Fruit fly (Drosophila melanogaster) whole organism, embryonic: ENCODE results near the gene Sfp26Ad.

Source experiments
- Antp ChIP-seq: fragments of 200-800 bp; sonication (Bioruptor generic); optimal IDR thresholded peaks from 3 replicates; lab custom pipeline; 2016; ENCODE audit warnings: missing biosample characterization, missing genetic modification characterization
- B-H1 ChIP-seq: fragments of 200-800 bp; sonication (Bioruptor generic); IDR thresholded peaks from 3 replicates; pipeline ENCODE4 v1.3.6; 2022; ENCODE audit warnings: missing biosample characterization, missing genetic modification characterization
- BEAF-32 ChIP-seq: fragments of 200-800 bp; sonication (Bioruptor generic); optimal IDR thresholded peaks from 3 replicates; lab custom pipeline; 2017; ENCODE audit warnings: missing biosample characterization, missing genetic modification characterization, mild to moderate bottlenecking, moderate library complexity, missing genetic modification reagents
- Bdp1 ChIP-seq: fragments of 200-800 bp; sonication (Bioruptor generic); optimal IDR thresholded peaks from 3 replicates; lab custom pipeline; 2016; ENCODE audit warnings: missing biosample characterization, missing genetic modification characterization
- Blimp-1 ChIP-seq: fragments of 200-800 bp; sonication (Bioruptor generic); optimal IDR thresholded peaks from 3 replicates; lab custom pipeline; 2018; ENCODE audit warnings: missing biosample characterization, missing genetic modification characterization, mild to moderate bottlenecking, moderate library complexity, missing genetic modification reagents
- CG11085 ChIP-seq: fragments of 200-800 bp; sonication (Bioruptor generic); IDR thresholded peaks from 2 replicates; pipeline ENCODE4 v1.3.6; 2022; ENCODE audit warnings: missing biosample characterization, missing genetic modification characterization
- CG11247 ChIP-seq: fragments of 200-800 bp; sonication (Bioruptor generic); IDR thresholded peaks from 2 replicates; pipeline ENCODE4 v1.3.6; 2022; ENCODE audit warnings: missing biosample characterization, missing genetic modification characterization
- CG18262 ChIP-seq: fragments of 200-800 bp; optimal IDR thresholded peaks from 3 replicates; lab custom pipeline; 2019; ENCODE audit warnings: missing biosample characterization, mild to moderate bottlenecking, missing genetic modification characterization, moderate library complexity
- CG3163 ChIP-seq: fragments of 200-800 bp; sonication (Bioruptor generic); optimal IDR thresholded peaks from 3 replicates; lab custom pipeline; 2016; ENCODE audit warnings: missing biosample characterization, missing genetic modification characterization
- CG3281 ChIP-seq: fragments of 200-800 bp; sonication (Bioruptor generic); optimal IDR thresholded peaks from 3 replicates; lab custom pipeline; 2017; ENCODE audit warnings: missing biosample characterization, mild to moderate bottlenecking, missing genetic modification characterization
- CG34224 ChIP-seq: fragments of 200-800 bp; sonication (Bioruptor generic); IDR thresholded peaks from 3 replicates; pipeline ENCODE4 v1.3.6; 2022; ENCODE audit warnings: missing biosample characterization, missing genetic modification characterization; ENCODE audit not compliant: partially characterized antibody
- CG3726 ChIP-seq: fragments of 200-800 bp; sonication (Bioruptor generic); IDR thresholded peaks from 3 replicates; pipeline ENCODE4, ENCODE4 v1.3.6; 2022; ENCODE audit warnings: missing biosample characterization, missing genetic modification characterization
- CG42726 ChIP-seq: fragments of 200-800 bp; sonication (Bioruptor generic); IDR thresholded peaks from 2 replicates; pipeline ENCODE4 v1.3.6; 2022; ENCODE audit warnings: missing biosample characterization, missing genetic modification characterization; ENCODE audit not compliant: partially characterized antibody
- CG43689 ChIP-seq: fragments of 200-800 bp; sonication (Bioruptor generic); IDR thresholded peaks from 2 replicates; pipeline ENCODE4 v1.3.6; 2022; ENCODE audit warnings: missing biosample characterization, missing genetic modification characterization
- CG6272 ChIP-seq: fragments of 200-800 bp; sonication (Bioruptor generic); IDR thresholded peaks from 2 replicates; pipeline ENCODE4 v1.3.6; 2022; ENCODE audit warnings: missing biosample characterization, missing genetic modification characterization
- CG7357 ChIP-seq: fragments of 200-800 bp; sonication (Bioruptor generic); IDR thresholded peaks from 3 replicates; pipeline ENCODE4 v1.3.6; 2022; ENCODE audit warnings: missing biosample characterization, missing genetic modification characterization
- CG7372 ChIP-seq: fragments of 200-800 bp; sonication (Bioruptor generic); IDR thresholded peaks from 2 replicates; pipeline ENCODE4 v1.3.6; 2022; ENCODE audit warnings: missing biosample characterization, missing genetic modification characterization
- CG7786 ChIP-seq: fragments of 200-800 bp; sonication (Bioruptor generic); optimal IDR thresholded peaks from 2 replicates; lab custom pipeline; 2016; ENCODE audit warnings: missing biosample characterization, missing genetic modification characterization
- CG8388 ChIP-seq: fragments of 200-800 bp; sonication (Bioruptor generic); optimal IDR thresholded peaks from 2 replicates; lab custom pipeline; 2019; ENCODE audit warnings: missing biosample characterization, mild to moderate bottlenecking, missing genetic modification characterization, moderate library complexity
- CG8765 ChIP-seq: fragments of 200-800 bp; sonication (Bioruptor generic); IDR thresholded peaks from 2 replicates; pipeline ENCODE4 v1.3.6; 2022; ENCODE audit warnings: missing biosample characterization, missing genetic modification characterization
- CG8924 ChIP-seq: fragments of 200-800 bp; optimal IDR thresholded peaks from 3 replicates; lab custom pipeline; 2019; ENCODE audit warnings: missing biosample characterization, mild to moderate bottlenecking, missing genetic modification characterization, moderate library complexity
- CG9609 ChIP-seq: fragments of 200-800 bp; sonication (Bioruptor generic); optimal IDR thresholded peaks from 3 replicates; lab custom pipeline; 2016; ENCODE audit warnings: missing biosample characterization, missing genetic modification characterization
- CTCF ChIP-seq: fragments of 200-800 bp; sonication (Bioruptor generic); optimal IDR thresholded peaks from 2 replicates; lab custom pipeline; 2017; ENCODE audit warnings: missing biosample characterization, mild to moderate bottlenecking, missing genetic modification characterization, moderate library complexity
- HLH4C ChIP-seq: fragments of 200-800 bp; sonication (Bioruptor generic); IDR thresholded peaks from 3 replicates; pipeline ENCODE4 v1.3.6; 2022; ENCODE audit warnings: missing biosample characterization, missing genetic modification characterization; ENCODE audit not compliant: partially characterized antibody
- Kr ChIP-seq: fragments of 200-800 bp; sonication (Bioruptor generic); optimal IDR thresholded peaks from 2 replicates; lab custom pipeline; 2017; ENCODE audit warnings: missing biosample characterization, mild to moderate bottlenecking, missing genetic modification characterization
- Mrtf ChIP-seq: fragments of 200-800 bp; sonication (Bioruptor generic); IDR thresholded peaks from 3 replicates; pipeline ENCODE4 v1.3.6; 2022; ENCODE audit warnings: missing biosample characterization, missing genetic modification characterization
- Nf-YC ChIP-seq: fragments of 200-800 bp; optimal IDR thresholded peaks from 3 replicates; lab custom pipeline; 2019; ENCODE audit warnings: missing biosample characterization, mild to moderate bottlenecking, missing genetic modification characterization, moderate library complexity
- PHDP ChIP-seq: fragments of 200-800 bp; sonication (Bioruptor generic); optimal IDR thresholded peaks from 3 replicates; lab custom pipeline; 2018; ENCODE audit warnings: missing biosample characterization, mild to moderate bottlenecking, missing genetic modification characterization, moderate library complexity
- Rfx ChIP-seq: fragments of 200-800 bp; sonication (Bioruptor generic); IDR thresholded peaks from 2 replicates; pipeline ENCODE4 v1.3.6; 2022; ENCODE audit warnings: missing biosample characterization, missing genetic modification characterization
- ab ChIP-seq: fragments of 200-800 bp; sonication (Bioruptor generic); optimal IDR thresholded peaks from 2 replicates; lab custom pipeline; 2016; ENCODE audit warnings: missing biosample characterization, missing genetic modification characterization
- abd-A ChIP-seq: fragments of 200-800 bp; sonication (Bioruptor generic); optimal IDR thresholded peaks from 3 replicates; lab custom pipeline; 2019; ENCODE audit warnings: missing biosample characterization, mild to moderate bottlenecking, missing genetic modification characterization, moderate library complexity
- al ChIP-seq: fragments of 200-800 bp; sonication (Bioruptor generic); IDR thresholded peaks from 2 replicates; pipeline ENCODE4 v1.3.6; 2022; ENCODE audit warnings: missing biosample characterization, missing genetic modification characterization
- ap ChIP-seq: fragments of 200-800 bp; sonication (Bioruptor generic); IDR thresholded peaks from 2 replicates; pipeline ENCODE4 v1.3.6; 2022; ENCODE audit warnings: missing biosample characterization, missing genetic modification characterization
- chn ChIP-seq: fragments of 200-800 bp; sonication (Bioruptor generic); optimal IDR thresholded peaks from 2 replicates; lab custom pipeline; 2016; ENCODE audit warnings: missing biosample characterization, missing genetic modification characterization
- dan ChIP-seq: fragments of 200-800 bp; sonication (Bioruptor generic); IDR thresholded peaks from 2 replicates; pipeline ENCODE4 v1.3.6; 2022; ENCODE audit warnings: missing biosample characterization, missing genetic modification characterization
- fru ChIP-seq: fragments of >200 bp; optimal IDR thresholded peaks from 2 replicates; lab custom pipeline; 2017
- kah ChIP-seq: fragments of 200-800 bp; sonication (Bioruptor generic); optimal IDR thresholded peaks from 2 replicates; lab custom pipeline; 2018; ENCODE audit warnings: missing biosample characterization, mild to moderate bottlenecking, missing genetic modification characterization
- knrl ChIP-seq: fragments of 200-800 bp; sonication (Bioruptor generic); IDR thresholded peaks from 3 replicates; pipeline ENCODE4 v1.3.6; 2022; ENCODE audit warnings: missing biosample characterization, missing genetic modification characterization; ENCODE audit not compliant: partially characterized antibody
- nmo ChIP-seq: fragments of 200-800 bp; sonication (Bioruptor generic); optimal IDR thresholded peaks from 2 replicates; lab custom pipeline; 2018; ENCODE audit warnings: missing biosample characterization, mild to moderate bottlenecking, missing genetic modification characterization, moderate library complexity
- odd ChIP-seq: fragments of 200-800 bp; sonication (Bioruptor generic); optimal IDR thresholded peaks from 2 replicates; lab custom pipeline; 2017; ENCODE audit warnings: missing biosample characterization, mild to moderate bottlenecking, missing genetic modification characterization
- org-1 ChIP-seq: fragments of 200-800 bp; sonication (Bioruptor generic); optimal IDR thresholded peaks from 2 replicates; lab custom pipeline; 2017; ENCODE audit warnings: missing biosample characterization, missing genetic modification characterization
- otp ChIP-seq: fragments of 200-800 bp; sonication (Bioruptor generic); IDR thresholded peaks from 3 replicates; pipeline ENCODE4, ENCODE4 v1.3.6; 2022; ENCODE audit warnings: missing biosample characterization, missing genetic modification characterization
- pan ChIP-seq, 4 experiments: fragments of >200 bp in 3 of 4; fragments of 200-800 bp in 1 of 4; sonication (Bioruptor generic) in 1 of 4; optimal IDR thresholded peaks in 3 of 4; IDR thresholded peaks in 1 of 4; 2 replicates each; pipeline versions ENCODE4 v1.3.6 to Lab custom; 2017 to 2022; ENCODE audit warnings: missing biosample characterization in 2 of 4, missing genetic modification characterization in 2 of 4, mixed read lengths in 1 of 4
- ssp ChIP-seq: fragments of 200-800 bp; sonication (Bioruptor generic); IDR thresholded peaks from 2 replicates; pipeline ENCODE4 v1.3.6; 2022; ENCODE audit warnings: missing biosample characterization, missing genetic modification characterization
- tin ChIP-seq: fragments of 200-800 bp; sonication (Bioruptor generic); optimal IDR thresholded peaks from 3 replicates; lab custom pipeline; 2016; ENCODE audit warnings: missing biosample characterization, missing genetic modification characterization
- trh ChIP-seq: fragments of 200-800 bp; sonication (Bioruptor generic); optimal IDR thresholded peaks from 2 replicates; lab custom pipeline; 2016; ENCODE audit warnings: missing biosample characterization, missing genetic modification characterization
- tup ChIP-seq: fragments of 200-800 bp; sonication (Bioruptor generic); optimal IDR thresholded peaks from 2 replicates; lab custom pipeline; 2016; ENCODE audit warnings: missing biosample characterization, mild to moderate bottlenecking, missing genetic modification characterization, moderate library complexity
- vvl ChIP-seq: fragments of 200-800 bp; sonication (Bioruptor generic); IDR thresholded peaks from 2 replicates; pipeline ENCODE4 v1.3.6; 2022; ENCODE audit warnings: missing biosample characterization, missing genetic modification characterization
- wdn ChIP-seq: fragments of 200-800 bp; sonication (Bioruptor generic); IDR thresholded peaks from 2 replicates; pipeline ENCODE4 v1.3.6; 2022; ENCODE audit warnings: missing biosample characterization, missing genetic modification characterization

The Sfp26Ad gene

dm6 chr2L:5943229-5944078 is at the start of gene Sfp26Ad, which contains the start of gene Gpdh1 (continued):
- no peak for TF ChIP-seq otp (GFP tag; lab: Robert Waterston, UW)
- peak; percentile 75 for TF ChIP-seq CG8924 (tag; lab: Kevin White, UChicago)
- peak; percentile 65 for TF ChIP-seq trh
- no peak for TF ChIP-seq fru (lab: Kevin White, UChicago)
- TF ChIP-seq HLH4C (GFP tag; lab: Robert Waterston, UW): peak; percentile 44; the same call in 2 of the 3 replicates
- TF ChIP-seq CG34224 (GFP tag; lab: Robert Waterston, UW): peak; percentile 22; the same call in 1 of the 3 replicates
- TF ChIP-seq CTCF (GFP tag; lab: Kevin White, UChicago): no peak
- peak; percentile 64 for TF ChIP-seq CG9609 (GFP tag; lab: Kevin White, UChicago)
- 0 out of 2 replicates have a peak, but pooled peaks have one; percentile 50 for TF ChIP-seq CG7372 (GFP tag; lab: Robert Waterston, UW)
- TF ChIP-seq CG8388 (GFP tag; lab: Kevin White, UChicago): peak; percentile 66
- no peak for TF ChIP-seq abd-A (tag; lab: Kevin White, UChicago)
- TF ChIP-seq CG6272 (GFP tag; lab: Robert Waterston, UW): no peak; the same call in 1 of the 2 replicates
- TF ChIP-seq CG7357 (GFP tag; lab: Robert Waterston, UW): no peak
- peak; percentile 50; the same call in 1 of the 3 replicates for TF ChIP-seq knrl (GFP tag; lab: Robert Waterston, UW)
- 0 out of 3 replicates have a peak, but pooled peaks have one; percentile 4 for TF ChIP-seq CG3726 (GFP tag; lab: Robert Waterston, UW)
- peak; percentile 86 for TF ChIP-seq tin (GFP tag; lab: Kevin White, UChicago)
- TF ChIP-seq CG18262 (tag; lab: Kevin White, UChicago): peak; percentile 63
- peak; percentile 67 for TF ChIP-seq Bdp1 (GFP tag; lab: Kevin White, UChicago)
- peak; percentile 1 for TF ChIP-seq kah
- TF ChIP-seq org-1 (GFP tag; lab: Kevin White, UChicago): no peak
- TF ChIP-seq chn (GFP tag; lab: Kevin White, UChicago): peak; percentile 74
- TF ChIP-seq BEAF-32: peak; percentile 66
- TF ChIP-seq pan (optimal IDR thresholded peaks at IDR 0.05; lab: Kevin White, UChicago): no peak
- TF ChIP-seq pan (GFP tag; optimal IDR thresholded peaks at IDR 0.05 in 1 of 2, IDR thresholded peaks at IDR 0.05 in 1 of 2): peak in 1 of 2 experiments; percentile 63
- TF ChIP-seq CG3163 (GFP tag; lab: Kevin White, UChicago): peak; percentile 80
- TF ChIP-seq dan: no peak
- peak; percentile 60 for TF ChIP-seq CG3281
- TF ChIP-seq vvl (GFP tag; lab: Robert Waterston, UW): peak; percentile 80
- TF ChIP-seq CG8765 (GFP tag; lab: Robert Waterston, UW): no peak
- peak; percentile 54 for TF ChIP-seq ssp (GFP tag; lab: Robert Waterston, UW)
- peak; percentile 77 for TF ChIP-seq CG7786 (GFP tag; lab: Kevin White, UChicago)
- TF ChIP-seq Antp (GFP tag; lab: Kevin White, UChicago): peak; percentile 80
- no peak for TF ChIP-seq B-H1 (GFP tag; lab: Robert Waterston, UW)
- TF ChIP-seq odd: no peak
- TF ChIP-seq CG11085 (GFP tag; lab: Robert Waterston, UW): peak; percentile 56; the same call in 1 of the 2 replicates
- peak; percentile 71 for TF ChIP-seq Nf-YC (tag; lab: Kevin White, UChicago)
- TF ChIP-seq PHDP (tag; lab: Kevin White, UChicago): peak; percentile 73
- no peak for TF ChIP-seq ap (GFP tag; lab: Robert Waterston, UW)
- peak; percentile 64 for TF ChIP-seq nmo (GFP tag; lab: Kevin White, UChicago)
- no peak for TF ChIP-seq CG43689 (GFP tag; lab: Robert Waterston, UW)
- TF ChIP-seq CG42726 (GFP tag; lab: Robert Waterston, UW): 0 out of 2 replicates have a peak, but pooled peaks have one; percentile 17
- TF ChIP-seq Kr (GFP tag; lab: Kevin White, UChicago): no peak
- peak; percentile 26 for TF ChIP-seq ab
- TF ChIP-seq Blimp-1 (GFP tag; lab: Kevin White, UChicago): peak; percentile 65
- TF ChIP-seq al (GFP tag; lab: Robert Waterston, UW): peak; percentile 48; the same call in 1 of the 2 replicates
- peak; percentile 84 for TF ChIP-seq Rfx (GFP tag; lab: Robert Waterston, UW)
- no peak for TF ChIP-seq wdn (GFP tag; lab: Robert Waterston, UW)
- peak; percentile 70 for TF ChIP-seq CG11247 (GFP tag; lab: Robert Waterston, UW)
- TF ChIP-seq Mrtf: peak; percentile 46; the same call in 1 of the 3 replicates
- TF ChIP-seq tup: peak; percentile 69
